Worm (Caenorhabditis elegans): ENCODE results near the gene F28C1.1.

F28C1.1 gene

ce11 chrV:12405929-12406328 is 44.7 kb upstream of the F28C1.1 start, which contains the start of gene K01D12.10:
TSS of gene K01D12.10 (plus strand) at chrV:12406229.
- TF ChIP-seq swsn-7 (tag; optimal IDR thresholded peaks at IDR 0.05) (no peak), blmp-1 (tag; optimal IDR thresholded peaks at IDR 0.05) (no peak), xbp-1 (tag; optimal IDR thresholded peaks at IDR 0.05) (no peak), zag-1 (tag; optimal IDR thresholded peaks at IDR 0.05) (no peak), dsc-1 (tag; optimal IDR thresholded peaks at IDR 0.05) (no peak), fkh-10 (GFP tag; optimal IDR thresholded peaks at IDR 0.05) (no peak), C34B4.2 (tag; optimal IDR thresholded peaks at IDR 0.05) (no peak), lin-13 (GFP tag; optimal IDR thresholded peaks at IDR 0.05) (no peak), ceh-82 (tag; optimal IDR thresholded peaks at IDR 0.05) (no peak), fos-1 (tag; optimal IDR thresholded peaks at IDR 0.05) (no peak), vab-15 (tag; optimal IDR thresholded peaks at IDR 0.05) (no peak), mdl-1 (tag; optimal IDR thresholded peaks at IDR 0.05) (no peak), aha-1 (tag; optimal IDR thresholded peaks at IDR 0.05) (no peak), elt-3 (tag; optimal IDR thresholded peaks at IDR 0.05) (no peak), egl-27 (tag; optimal IDR thresholded peaks at IDR 0.05) (no peak), mep-1 (tag; optimal IDR thresholded peaks at IDR 0.05) (no peak), ets-5 (GFP tag; IDR thresholded peaks at IDR 0.05) (no peak), jun-1 (tag; optimal IDR thresholded peaks at IDR 0.05) (no peak), mef-2 (tag; optimal IDR thresholded peaks at IDR 0.05) (no peak)

ce11 chrV:12406514-12406913 is 44.1 kb upstream of the F28C1.1 start:
- TF ChIP-seq rnt-1 (tag; optimal IDR thresholded peaks at IDR 0.05), result no peak
- TF ChIP-seq nhr-28 (tag; optimal IDR thresholded peaks at IDR 0.05), result no peak
- no peak for TF ChIP-seq dpl-1 (GFP tag; optimal IDR thresholded peaks at IDR 0.05)
- no peak for TF ChIP-seq aha-1 (tag; optimal IDR thresholded peaks at IDR 0.05)
- no peak for TF ChIP-seq dsc-1 (tag; optimal IDR thresholded peaks at IDR 0.05)
- TF ChIP-seq nhr-76 (tag; optimal IDR thresholded peaks at IDR 0.05), result no peak
- TF ChIP-seq mab-9 (GFP tag; IDR thresholded peaks at IDR 0.05), result no peak
- no peak for TF ChIP-seq nhr-20 (tag; optimal IDR thresholded peaks at IDR 0.05)
- TF ChIP-seq mdl-1 (tag; optimal IDR thresholded peaks at IDR 0.05), result no peak
- no peak for TF ChIP-seq mef-2 (tag; optimal IDR thresholded peaks at IDR 0.05)
- TF ChIP-seq efl-1 (optimal IDR thresholded peaks at IDR 0.05), result no peak
- TF ChIP-seq efl-1 (GFP tag; optimal IDR thresholded peaks at IDR 0.05 in 1 of 2), result no peak
- TF ChIP-seq isw-1 (GFP tag; IDR thresholded peaks at IDR 0.05), result no peak
- no peak for TF ChIP-seq nhr-84 (tag; optimal IDR thresholded peaks at IDR 0.05)
- TF ChIP-seq zip-4 (GFP tag; optimal IDR thresholded peaks at IDR 0.05), result no peak
- no peak for TF ChIP-seq ztf-11 (tag; optimal IDR thresholded peaks at IDR 0.05)
- no peak for TF ChIP-seq zag-1 (tag; optimal IDR thresholded peaks at IDR 0.05)
- no peak for TF ChIP-seq aly-2 (tag; optimal IDR thresholded peaks at IDR 0.05)
- TF ChIP-seq fkh-4 (tag; optimal IDR thresholded peaks at IDR 0.05; ENCODE audit: borderline replicate concordance), result no peak

- TF ChIP-seq mdl-1 (tag; optimal IDR thresholded peaks at IDR 0.05) (no peak), fos-1 (tag; optimal IDR thresholded peaks at IDR 0.05) (no peak), nhr-71 (tag; optimal IDR thresholded peaks at IDR 0.05) (no peak), C16A3.4 (tag; optimal IDR thresholded peaks at IDR 0.05) (no peak)
These were observed 42.1 kb upstream of the F28C1.1 start, which contains the start of gene cdr-4 for ce11 chrV:12408525-12408924. TSS of gene cdr-4 (minus strand) at chrV:12408625.

ce11 chrV:12408996-12409395 is 41.6 kb upstream of the F28C1.1 start:
- TF ChIP-seq ceh-82 (tag; optimal IDR thresholded peaks at IDR 0.05) (peak in 1 of 3 experiments; percentile 12), elt-3 (tag; optimal IDR thresholded peaks at IDR 0.05) (peak in 1 of 6 experiments; percentile 0), skn-1 (tag; optimal IDR thresholded peaks at IDR 0.05) (peak; percentile 85), nhr-71 (tag; optimal IDR thresholded peaks at IDR 0.05) (peak; percentile 17), xbp-1 (tag; optimal IDR thresholded peaks at IDR 0.05) (peak; percentile 62), snu-23 (GFP tag; optimal IDR thresholded peaks at IDR 0.05) (peak; percentile 37), lin-15B (tag; optimal IDR thresholded peaks at IDR 0.05) (no peak), lin-35 (GFP tag; optimal IDR thresholded peaks at IDR 0.05) (peak in 1 of 2 experiments; percentile 3), mef-2 (tag; optimal IDR thresholded peaks at IDR 0.05) (no peak), sup-37 (GFP tag; optimal IDR thresholded peaks at IDR 0.05) (no peak), pag-3 (tag; optimal IDR thresholded peaks at IDR 0.05; ENCODE audit: borderline replicate concordance, insufficient read depth) (no peak), nhr-20 (tag; optimal IDR thresholded peaks at IDR 0.05) (peak; percentile 45), lin-14 (GFP tag; optimal IDR thresholded peaks at IDR 0.05) (peak; percentile 72), blmp-1 (tag; optimal IDR thresholded peaks at IDR 0.05) (peak; percentile 48), unc-98 (GFP tag; IDR thresholded peaks at IDR 0.05) (no peak), nhr-28 (tag; optimal IDR thresholded peaks at IDR 0.05) (peak; percentile 17), nhr-85 (tag) (peak; percentile 66), efl-1 (optimal IDR thresholded peaks at IDR 0.05) (peak in 1 of 2 experiments; percentile 34), efl-1 (GFP tag; optimal IDR thresholded peaks at IDR 0.05 in 1 of 2) (no peak)

Data from whole organism, L1 larva.